Fruit fly (Drosophila melanogaster): ENCODE data around the gene CG44198.
A peak's percentile ranks its signal among the peaks of the same experiment; 100 is the strongest.

Gene CG44198

DNA sequence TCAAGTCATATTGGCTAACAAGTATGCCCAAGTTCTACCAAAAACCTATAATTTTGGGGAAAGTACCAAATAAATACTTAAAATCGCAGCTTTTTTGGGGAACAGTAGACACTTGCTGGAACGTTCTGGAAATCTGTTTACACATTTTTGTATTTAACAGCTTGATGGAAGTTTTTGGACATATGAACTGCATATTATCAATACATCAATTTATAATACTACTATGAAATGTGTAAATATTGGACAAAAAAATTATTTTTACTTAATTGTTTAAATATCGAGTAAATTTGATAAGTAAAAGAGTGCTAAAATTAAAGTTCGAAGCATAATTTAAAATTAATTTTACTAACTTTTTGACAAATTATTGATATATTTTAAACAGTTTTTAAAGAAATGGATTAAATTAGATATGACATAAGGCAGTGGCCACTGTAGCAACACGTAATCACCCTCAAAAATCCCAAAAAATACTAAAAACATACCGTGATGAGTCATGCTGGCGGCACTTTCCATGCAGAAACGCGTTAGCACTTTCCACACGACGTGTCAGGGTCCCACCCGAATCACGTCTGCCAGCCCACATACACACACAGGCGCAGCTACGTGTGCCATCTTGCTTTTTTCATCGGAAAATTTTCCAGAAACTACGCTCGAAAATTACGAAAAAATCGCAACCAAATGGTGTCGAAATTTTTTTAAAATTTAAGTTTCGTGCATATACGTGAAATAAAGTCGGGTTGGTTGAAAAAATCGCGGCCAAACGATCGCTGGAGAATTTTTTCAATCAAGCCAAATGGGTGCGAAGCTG is 46.3 kb upstream of the CG44198 start, which contains the start of gene Sirt1 (continued):
- TF ChIP-seq h (optimal IDR thresholded peaks at IDR 0.05) (no peak), sug (tag; optimal IDR thresholded peaks at IDR 0.05) (peak; percentile 89), CG7963 (GFP tag; IDR thresholded peaks at IDR 0.05; ENCODE audit: partially characterized antibody) (no peak), nmo (GFP tag; optimal IDR thresholded peaks at IDR 0.05) (peak; percentile 95), kah (GFP tag; optimal IDR thresholded peaks at IDR 0.05) (peak; percentile 49), CHES-1-like (GFP tag; optimal IDR thresholded peaks at IDR 0.05) (no peak), HLH3B (GFP tag; IDR thresholded peaks at IDR 0.05) (peak; percentile 63; the same call in 1 of the 2 replicates), CG1792 (GFP tag; optimal IDR thresholded peaks at IDR 0.05) (peak; percentile 4), CG17385 (GFP tag; optimal IDR thresholded peaks at IDR 0.05) (peak; percentile 77), CG10543 (GFP tag; optimal IDR thresholded peaks at IDR 0.05) (peak; percentile 73), crp (GFP tag; optimal IDR thresholded peaks at IDR 0.05) (peak in 1 of 2 experiments; percentile 49), CG17361 (GFP tag; IDR thresholded peaks at IDR 0.05) (peak; percentile 98), ttk (GFP tag; IDR thresholded peaks at IDR 0.05) (peak; percentile 64), CG14441 (GFP tag; IDR thresholded peaks at IDR 0.05) (peak; percentile 75), pum (GFP tag; optimal IDR thresholded peaks at IDR 0.05) (peak; percentile 66), sqz (GFP tag; optimal IDR thresholded peaks at IDR 0.05) (no peak), Ada2b (GFP tag; IDR thresholded peaks at IDR 0.05) (peak; percentile 28; the same call in 1 of the 2 replicates), ab (GFP tag; optimal IDR thresholded peaks at IDR 0.05) (no peak), az2 (GFP tag; optimal IDR thresholded peaks at IDR 0.05) (peak; percentile 92), Abd-B (GFP tag; optimal IDR thresholded peaks at IDR 0.05) (peak; percentile 92), Hsf (GFP tag; optimal IDR thresholded peaks at IDR 0.05) (peak; percentile 85), CG10274 (GFP tag; optimal IDR thresholded peaks at IDR 0.05) (peak; percentile 43), NC2α (GFP tag; optimal IDR thresholded peaks at IDR 0.05) (no peak), MESR4 (GFP tag; optimal IDR thresholded peaks at IDR 0.05) (peak; percentile 99), gro (GFP tag; optimal IDR thresholded peaks at IDR 0.05) (peak; percentile 48), MBD-R2 (GFP tag; IDR thresholded peaks at IDR 0.05) (no peak), YL-1 (GFP tag; optimal IDR thresholded peaks at IDR 0.05) (peak; percentile 100), CG42726 (GFP tag; IDR thresholded peaks at IDR 0.05; ENCODE audit: partially characterized antibody) (no peak), Asciz (GFP tag; optimal IDR thresholded peaks at IDR 0.05) (peak; percentile 48), CG6683 (GFP tag; optimal IDR thresholded peaks at IDR 0.05) (peak; percentile 24), Bteb2 (GFP tag; optimal IDR thresholded peaks at IDR 0.05) (peak; percentile 52), zf30C (GFP tag; optimal IDR thresholded peaks at IDR 0.05) (no peak), ftz-f1 (GFP tag; optimal IDR thresholded peaks at IDR 0.05) (no peak), CG11085 (GFP tag; IDR thresholded peaks at IDR 0.05) (peak; percentile 74), CG11093 (GFP tag; IDR thresholded peaks at IDR 0.05) (peak; percentile 86), CG3407 (GFP tag; optimal IDR thresholded peaks at IDR 0.05) (peak; percentile 72), CG6654 (GFP tag; optimal IDR thresholded peaks at IDR 0.05) (peak; percentile 67), CG2129 (GFP tag; IDR thresholded peaks at IDR 0.05; ENCODE audit: partially characterized antibody) (no peak), CG13775 (GFP tag; optimal IDR thresholded peaks at IDR 0.05) (peak; percentile 91), CG10462 (GFP tag; optimal IDR thresholded peaks at IDR 0.05) (peak; percentile 59), tio (GFP tag; optimal IDR thresholded peaks at IDR 0.05) (peak; percentile 94), gt (GFP tag; IDR thresholded peaks at IDR 0.05) (0 out of 2 replicates have a peak, but pooled peaks have one; percentile 27), Lim3 (GFP tag; IDR thresholded peaks at IDR 0.05) (no peak), CG17912 (GFP tag; optimal IDR thresholded peaks at IDR 0.05) (no peak), CG11398 (GFP tag; optimal IDR thresholded peaks at IDR 0.05) (no peak), CG10147 (GFP tag; optimal IDR thresholded peaks at IDR 0.05) (peak; percentile 85), zfh1 (GFP tag; IDR thresholded peaks at IDR 0.05) (peak; percentile 66; the same call in 1 of the 3 replicates), nau (GFP tag; optimal IDR thresholded peaks at IDR 0.05) (no peak), sima (GFP tag; optimal IDR thresholded peaks at IDR 0.05) (no peak)
